Worm (Caenorhabditis elegans): ENCODE measurements around the gene srx-23.

srx-23 gene

ce11 chrV:682031-682430 lies at the start of gene srx-23:
Gene srx-23, plus strand, starts transcription at chrV:682331.
- TF ChIP-seq B0310.2 (tag; optimal IDR thresholded peaks at IDR 0.05) (no peak), hmbx-1 (tag; optimal IDR thresholded peaks at IDR 0.05) (no peak), hmg-4 (GFP tag; optimal IDR thresholded peaks at IDR 0.05) (no peak), ceh-13 (GFP tag; optimal IDR thresholded peaks at IDR 0.05) (no peak), ama-1 (optimal IDR thresholded peaks at IDR 0.05) (no peak), sea-1 (GFP tag; conservative IDR thresholded peaks at IDR 0.05) (no peak), tbx-11 (GFP tag; IDR thresholded peaks at IDR 0.05) (no peak), pes-1 (GFP tag; IDR thresholded peaks at IDR 0.05) (no peak), aly-1 (tag; optimal IDR thresholded peaks at IDR 0.05) (no peak), F13C5.2 (tag; optimal IDR thresholded peaks at IDR 0.05) (no peak), ceh-36 (tag; optimal IDR thresholded peaks at IDR 0.05) (no peak), hnd-1 (tag; optimal IDR thresholded peaks at IDR 0.05) (no peak), scrt-1 (GFP tag; IDR thresholded peaks at IDR 0.05) (no peak), tra-4 (tag; optimal IDR thresholded peaks at IDR 0.05) (no peak), tbx-37 (GFP tag; conservative IDR thresholded peaks at IDR 0.05) (no peak), flt-1 (GFP tag; IDR thresholded peaks at IDR 0.05) (no peak), ets-7 (tag; optimal IDR thresholded peaks at IDR 0.05) (no peak)

- TF ChIP-seq tra-4 (tag; optimal IDR thresholded peaks at IDR 0.05) (no peak), ceh-13 (GFP tag; optimal IDR thresholded peaks at IDR 0.05) (no peak), flt-1 (GFP tag; IDR thresholded peaks at IDR 0.05) (no peak), ets-7 (tag; optimal IDR thresholded peaks at IDR 0.05) (no peak), tbx-11 (GFP tag; IDR thresholded peaks at IDR 0.05) (no peak), hnd-1 (tag; optimal IDR thresholded peaks at IDR 0.05) (no peak), hmg-4 (GFP tag; optimal IDR thresholded peaks at IDR 0.05) (no peak), pes-1 (GFP tag; IDR thresholded peaks at IDR 0.05) (no peak), ceh-36 (tag; optimal IDR thresholded peaks at IDR 0.05) (no peak)
These were observed 47.3 kb upstream of the srx-23 start, which contains the start of gene F48G7.10 for ce11 chrV:634855-635254. Gene F48G7.10, minus strand, starts transcription at chrV:634955.

ce11 chrV:635630-636029 lies 46.5 kb upstream of the srx-23 start:
- TF ChIP-seq flt-1 (GFP tag; IDR thresholded peaks at IDR 0.05) (no peak), tra-4 (tag; optimal IDR thresholded peaks at IDR 0.05) (no peak), ceh-36 (tag; optimal IDR thresholded peaks at IDR 0.05) (no peak), hmg-4 (GFP tag; optimal IDR thresholded peaks at IDR 0.05) (no peak), scrt-1 (GFP tag; IDR thresholded peaks at IDR 0.05) (no peak), ceh-13 (GFP tag; optimal IDR thresholded peaks at IDR 0.05) (no peak), F13C5.2 (tag; optimal IDR thresholded peaks at IDR 0.05) (no peak), ama-1 (optimal IDR thresholded peaks at IDR 0.05) (no peak), sea-1 (GFP tag; conservative IDR thresholded peaks at IDR 0.05) (no peak), tbx-37 (GFP tag; conservative IDR thresholded peaks at IDR 0.05) (no peak), pes-1 (GFP tag; IDR thresholded peaks at IDR 0.05) (no peak), hmbx-1 (tag; optimal IDR thresholded peaks at IDR 0.05) (no peak), tbx-11 (GFP tag; IDR thresholded peaks at IDR 0.05) (no peak), ets-7 (tag; optimal IDR thresholded peaks at IDR 0.05) (no peak), hnd-1 (tag; optimal IDR thresholded peaks at IDR 0.05) (no peak)

- TF ChIP-seq tbx-11 (GFP tag; IDR thresholded peaks at IDR 0.05) (no peak), B0310.2 (tag; optimal IDR thresholded peaks at IDR 0.05) (no peak), ceh-36 (tag; optimal IDR thresholded peaks at IDR 0.05) (no peak), scrt-1 (GFP tag; IDR thresholded peaks at IDR 0.05) (no peak), hmg-4 (GFP tag; optimal IDR thresholded peaks at IDR 0.05) (no peak), flt-1 (GFP tag; IDR thresholded peaks at IDR 0.05) (no peak), pes-1 (GFP tag; IDR thresholded peaks at IDR 0.05) (no peak), ceh-13 (GFP tag; optimal IDR thresholded peaks at IDR 0.05) (no peak), F13C5.2 (tag; optimal IDR thresholded peaks at IDR 0.05) (no peak), aly-1 (tag; optimal IDR thresholded peaks at IDR 0.05) (no peak)
These were observed 45.9 kb upstream of the srx-23 start, which contains the start of gene pals-31 for ce11 chrV:636281-636680. Gene pals-31, plus strand, starts transcription at chrV:636581.

ce11 chrV:638328-638727 lies 43.8 kb upstream of the srx-23 start, which contains the start of gene srj-37:
Gene srj-37, plus strand, starts transcription at chrV:638628.
- TF ChIP-seq pes-1 (GFP tag; IDR thresholded peaks at IDR 0.05) (no peak), hnd-1 (tag; optimal IDR thresholded peaks at IDR 0.05) (no peak), F13C5.2 (tag; optimal IDR thresholded peaks at IDR 0.05) (no peak), flt-1 (GFP tag; IDR thresholded peaks at IDR 0.05) (no peak), aly-1 (tag; optimal IDR thresholded peaks at IDR 0.05) (no peak), ceh-36 (tag; optimal IDR thresholded peaks at IDR 0.05) (no peak), hmg-4 (GFP tag; optimal IDR thresholded peaks at IDR 0.05) (no peak), tbx-37 (GFP tag; conservative IDR thresholded peaks at IDR 0.05) (no peak), ets-7 (tag; optimal IDR thresholded peaks at IDR 0.05) (no peak), tra-4 (tag; optimal IDR thresholded peaks at IDR 0.05) (no peak), hmbx-1 (tag; optimal IDR thresholded peaks at IDR 0.05) (no peak), sea-1 (GFP tag; conservative IDR thresholded peaks at IDR 0.05) (no peak), B0310.2 (tag; optimal IDR thresholded peaks at IDR 0.05) (no peak), scrt-1 (GFP tag; IDR thresholded peaks at IDR 0.05) (no peak), ceh-13 (GFP tag; optimal IDR thresholded peaks at IDR 0.05) (no peak), ama-1 (optimal IDR thresholded peaks at IDR 0.05) (no peak), tbx-11 (GFP tag; IDR thresholded peaks at IDR 0.05) (no peak)

ce11 chrV:642750-643149 lies 39.4 kb upstream of the srx-23 start, which contains the start of gene nhr-190:
Gene nhr-190, minus strand, starts transcription at chrV:642924.
- no peak for TF ChIP-seq pes-1 (GFP tag; IDR thresholded peaks at IDR 0.05)
- no peak for TF ChIP-seq sea-1 (GFP tag; conservative IDR thresholded peaks at IDR 0.05)
- TF ChIP-seq tra-4 (tag; optimal IDR thresholded peaks at IDR 0.05) = no peak
- TF ChIP-seq flt-1 (GFP tag; IDR thresholded peaks at IDR 0.05) = no peak
- TF ChIP-seq ama-1 (optimal IDR thresholded peaks at IDR 0.05) = no peak
- TF ChIP-seq scrt-1 (GFP tag; IDR thresholded peaks at IDR 0.05) = no peak
- no peak for TF ChIP-seq hmg-4 (GFP tag; optimal IDR thresholded peaks at IDR 0.05)
- TF ChIP-seq hnd-1 (tag; optimal IDR thresholded peaks at IDR 0.05) = no peak
- no peak for TF ChIP-seq ceh-36 (tag; optimal IDR thresholded peaks at IDR 0.05)
- TF ChIP-seq B0310.2 (tag; optimal IDR thresholded peaks at IDR 0.05) = no peak
- TF ChIP-seq hmbx-1 (tag; optimal IDR thresholded peaks at IDR 0.05) = no peak
- TF ChIP-seq F13C5.2 (tag; optimal IDR thresholded peaks at IDR 0.05) = no peak

- TF ChIP-seq tbx-37 (GFP tag; conservative IDR thresholded peaks at IDR 0.05) (no peak), hnd-1 (tag; optimal IDR thresholded peaks at IDR 0.05) (no peak), tra-4 (tag; optimal IDR thresholded peaks at IDR 0.05) (no peak), scrt-1 (GFP tag; IDR thresholded peaks at IDR 0.05) (no peak), hmg-4 (GFP tag; optimal IDR thresholded peaks at IDR 0.05) (no peak), F13C5.2 (tag; optimal IDR thresholded peaks at IDR 0.05) (no peak), pes-1 (GFP tag; IDR thresholded peaks at IDR 0.05) (no peak), B0310.2 (tag; optimal IDR thresholded peaks at IDR 0.05) (no peak), flt-1 (GFP tag; IDR thresholded peaks at IDR 0.05) (no peak), ets-7 (tag; optimal IDR thresholded peaks at IDR 0.05) (no peak)
These were observed 36.0 kb upstream of the srx-23 start, which contains the start of gene F48G7.12 for ce11 chrV:646129-646528. Gene F48G7.12, minus strand, starts transcription at chrV:646229.
